Worm (Caenorhabditis elegans): Measurements from ENCODE around the gene C27D6.12.
"Not testable (repeated sequence)": the region's sequence is repeated elsewhere in the genome, so short reads cannot be mapped to it uniquely, and the experiment has no call there.

The C27D6.12 gene

ce11 chrII:5170932-5171331, 6.9 kb downstream of the C27D6.12 start, which contains the start of gene srb-1:
TSS of gene srb-1 (minus strand) at chrII:5171032.
- TF ChIP-seq ceh-39 (tag; optimal IDR thresholded peaks at IDR 0.05) (no peak), sptf-1 (tag; optimal IDR thresholded peaks at IDR 0.05) (no peak), sem-2 (GFP tag; optimal IDR thresholded peaks at IDR 0.05) (no peak), mep-1 (tag; optimal IDR thresholded peaks at IDR 0.05) (no peak), hlh-1 (tag; optimal IDR thresholded peaks at IDR 0.05) (no peak), nhr-12 (tag; optimal IDR thresholded peaks at IDR 0.05) (no peak), zip-8 (tag; optimal IDR thresholded peaks at IDR 0.05) (no peak), nhr-76 (tag; optimal IDR thresholded peaks at IDR 0.05) (no peak), unc-120 (tag; optimal IDR thresholded peaks at IDR 0.05; ENCODE audit: poor library complexity, severe bottlenecking) (no peak), unc-39 (tag; optimal IDR thresholded peaks at IDR 0.05) (no peak), lin-32 (GFP tag; optimal IDR thresholded peaks at IDR 0.05) (no peak), pha-4 (tag; optimal IDR thresholded peaks at IDR 0.05) (no peak), ceh-43 (GFP tag; optimal IDR thresholded peaks at IDR 0.05) (no peak), nhr-237 (tag; optimal IDR thresholded peaks at IDR 0.05) (no peak), elt-1 (tag; optimal IDR thresholded peaks at IDR 0.05; ENCODE audit: borderline replicate concordance, insufficient read depth) (no peak), bed-3 (GFP tag; optimal IDR thresholded peaks at IDR 0.05) (no peak), ces-1 (GFP tag; optimal IDR thresholded peaks at IDR 0.05) (no peak)

ce11 chrII:5166738-5167137, 11.1 kb downstream of the C27D6.12 start, which contains the start of gene srb-3:
TSS of gene srb-3 (minus strand) at chrII:5166838.
- TF ChIP-seq ceh-83 (GFP tag; optimal IDR thresholded peaks at IDR 0.05) (no peak), nhr-28 (tag; optimal IDR thresholded peaks at IDR 0.05) (no peak), lsy-2 (tag; optimal IDR thresholded peaks at IDR 0.05) (no peak), ztf-11 (tag; optimal IDR thresholded peaks at IDR 0.05) (no peak), lin-13 (tag; optimal IDR thresholded peaks at IDR 0.05) (no peak), bed-3 (GFP tag; optimal IDR thresholded peaks at IDR 0.05) (no peak), ham-2 (GFP tag; optimal IDR thresholded peaks at IDR 0.05) (no peak), unc-39 (tag; optimal IDR thresholded peaks at IDR 0.05) (no peak), hlh-1 (tag; optimal IDR thresholded peaks at IDR 0.05) (no peak)

ce11 chrII:5163283-5163682, 14.5 kb downstream of the C27D6.12 start, which contains the start of gene srb-5:
TSS of gene srb-5 (minus strand) at chrII:5163383.
- TF ChIP-seq sptf-1 (tag; optimal IDR thresholded peaks at IDR 0.05): no peak
- no peak for TF ChIP-seq snpc-4 (tag; optimal IDR thresholded peaks at IDR 0.05)
- TF ChIP-seq sem-2 (GFP tag; optimal IDR thresholded peaks at IDR 0.05): no peak
- TF ChIP-seq tbx-8 (GFP tag; optimal IDR thresholded peaks at IDR 0.05): no peak
- no peak for TF ChIP-seq drap-1 (GFP tag; optimal IDR thresholded peaks at IDR 0.05)
- TF ChIP-seq pha-4 (tag; optimal IDR thresholded peaks at IDR 0.05): no peak
- no peak for TF ChIP-seq M03D4.4 (tag; optimal IDR thresholded peaks at IDR 0.05)
- no peak for TF ChIP-seq mep-1 (tag; optimal IDR thresholded peaks at IDR 0.05)
- TF ChIP-seq hlh-1 (tag; optimal IDR thresholded peaks at IDR 0.05): no peak
- TF ChIP-seq ceh-39 (tag; optimal IDR thresholded peaks at IDR 0.05): no peak
- no peak for TF ChIP-seq lin-13 (tag; optimal IDR thresholded peaks at IDR 0.05)
- no peak for TF ChIP-seq ceh-83 (GFP tag; optimal IDR thresholded peaks at IDR 0.05)
- TF ChIP-seq blmp-1 (tag; optimal IDR thresholded peaks at IDR 0.05): no peak
- TF ChIP-seq unc-120 (tag; optimal IDR thresholded peaks at IDR 0.05; ENCODE audit: poor library complexity, severe bottlenecking): no peak
- TF ChIP-seq nhr-28 (tag; optimal IDR thresholded peaks at IDR 0.05): no peak
- TF ChIP-seq flh-1 (GFP tag; optimal IDR thresholded peaks at IDR 0.05): no peak
- no peak for TF ChIP-seq nhr-76 (tag; optimal IDR thresholded peaks at IDR 0.05)
- TF ChIP-seq bed-3 (GFP tag; optimal IDR thresholded peaks at IDR 0.05): no peak

ce11 chrII:5161102-5161501, 16.7 kb downstream of the C27D6.12 start, which contains the start of gene C27D6.11:
TSS of gene C27D6.11 (minus strand) at chrII:5161202.
- TF ChIP-seq elt-1 (tag; optimal IDR thresholded peaks at IDR 0.05; ENCODE audit: borderline replicate concordance, insufficient read depth): no peak
- TF ChIP-seq bed-3 (GFP tag; optimal IDR thresholded peaks at IDR 0.05): no peak
- no peak for TF ChIP-seq pha-4 (tag; optimal IDR thresholded peaks at IDR 0.05)
- TF ChIP-seq mep-1 (tag; optimal IDR thresholded peaks at IDR 0.05): no peak
- no peak for TF ChIP-seq lin-32 (GFP tag; optimal IDR thresholded peaks at IDR 0.05)
- no peak for TF ChIP-seq M03D4.4 (tag; optimal IDR thresholded peaks at IDR 0.05)
- no peak for TF ChIP-seq ceh-39 (tag; optimal IDR thresholded peaks at IDR 0.05)
- TF ChIP-seq mab-5 (tag; optimal IDR thresholded peaks at IDR 0.05): no peak
- no peak for TF ChIP-seq blmp-1 (tag; optimal IDR thresholded peaks at IDR 0.05)
- no peak for TF ChIP-seq ces-1 (GFP tag; optimal IDR thresholded peaks at IDR 0.05)
- no peak for TF ChIP-seq unc-39 (tag; optimal IDR thresholded peaks at IDR 0.05)
- TF ChIP-seq lsy-2 (tag; optimal IDR thresholded peaks at IDR 0.05): no peak
- no peak for TF ChIP-seq ceh-43 (GFP tag; optimal IDR thresholded peaks at IDR 0.05)
- TF ChIP-seq hlh-1 (tag; optimal IDR thresholded peaks at IDR 0.05): no peak
- no peak for TF ChIP-seq zip-8 (tag; optimal IDR thresholded peaks at IDR 0.05)

ce11 chrII:5158774-5159173, 19.0 kb downstream of the C27D6.12 start, which contains the start of gene F58A6.9:
TSS of gene F58A6.9 (minus strand) at chrII:5158874.
- TF ChIP-seq ceh-39 (tag; optimal IDR thresholded peaks at IDR 0.05); lsy-2 (tag; optimal IDR thresholded peaks at IDR 0.05); tbx-8 (GFP tag; optimal IDR thresholded peaks at IDR 0.05): not testable (repeated sequence)
